Fruit fly (Drosophila melanogaster): ENCODE data around the gene CG12268.

CG12268 gene

DNA sequence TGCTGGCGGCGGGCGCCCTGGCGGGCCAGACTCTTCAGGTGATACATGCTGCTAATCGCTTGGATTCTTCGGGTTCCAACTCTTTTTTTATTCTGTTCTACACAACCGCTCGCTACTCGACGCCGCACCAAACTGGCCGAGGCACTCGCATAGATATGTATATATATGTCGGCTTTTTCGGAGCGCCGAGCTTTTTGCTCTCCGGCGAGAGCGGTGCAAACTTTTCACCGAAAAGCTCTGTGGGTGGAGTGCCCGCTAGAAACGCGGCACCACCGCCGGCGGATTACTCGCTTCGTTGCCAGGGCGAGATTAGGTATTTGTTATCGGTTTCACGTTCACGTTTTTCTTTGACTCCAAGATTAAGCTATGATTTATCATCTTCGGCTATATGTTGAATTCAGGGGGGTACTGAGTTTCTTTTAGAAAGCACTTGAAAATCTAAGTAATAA is 5.2 kb downstream of the CG12268 start, which contains the start of gene Gdh (continued):
- TF ChIP-seq E2f2 (GFP tag; IDR thresholded peaks at IDR 0.05) (peak; percentile 47; the same call in 1 of the 2 replicates), CG6813 (GFP tag; optimal IDR thresholded peaks at IDR 0.05) (no peak), tio (GFP tag; optimal IDR thresholded peaks at IDR 0.05) (no peak), CG4707 (GFP tag; optimal IDR thresholded peaks at IDR 0.05) (no peak), HLH4C (GFP tag; IDR thresholded peaks at IDR 0.05; ENCODE audit: partially characterized antibody) (peak; percentile 51; the same call in 1 of the 3 replicates), NFAT (GFP tag; IDR thresholded peaks at IDR 0.05) (peak; percentile 59), HLHmδ (GFP tag; optimal IDR thresholded peaks at IDR 0.05) (no peak), disco-r (GFP tag; optimal IDR thresholded peaks at IDR 0.05) (no peak), chinmo (GFP tag; IDR thresholded peaks at IDR 0.05; ENCODE audit: partially characterized antibody) (peak; percentile 91; the same call in 3 of the 4 replicates), CG10462 (GFP tag; optimal IDR thresholded peaks at IDR 0.05) (no peak), CG10209 (GFP tag; optimal IDR thresholded peaks at IDR 0.05) (no peak), CG18262 (tag; optimal IDR thresholded peaks at IDR 0.05) (peak; percentile 96), wek (GFP tag; optimal IDR thresholded peaks at IDR 0.05) (no peak), pum (GFP tag; optimal IDR thresholded peaks at IDR 0.05) (no peak), lov (optimal IDR thresholded peaks at IDR 0.05) (no peak), lov (GFP tag; IDR thresholded peaks at IDR 0.05) (no peak), B-H2 (GFP tag; optimal IDR thresholded peaks at IDR 0.05) (peak; percentile 59), dmrt99B (tag; optimal IDR thresholded peaks at IDR 0.05) (no peak), jumu (GFP tag; optimal IDR thresholded peaks at IDR 0.05) (no peak), YL-1 (GFP tag; optimal IDR thresholded peaks at IDR 0.05) (peak; percentile 30), CG3065 (GFP tag; optimal IDR thresholded peaks at IDR 0.05) (no peak), CG34376 (GFP tag; optimal IDR thresholded peaks at IDR 0.05) (peak; percentile 89), Atf3 (GFP tag; optimal IDR thresholded peaks at IDR 0.05) (no peak), CG32772 (GFP tag; IDR thresholded peaks at IDR 0.05) (no peak), ap (GFP tag; IDR thresholded peaks at IDR 0.05) (no peak), CG3995 (GFP tag; optimal IDR thresholded peaks at IDR 0.05) (peak; percentile 95), CG9876 (GFP tag; optimal IDR thresholded peaks at IDR 0.05) (no peak), Ada2b (GFP tag; IDR thresholded peaks at IDR 0.05) (no peak), gro (GFP tag; optimal IDR thresholded peaks at IDR 0.05) (peak; percentile 35), Sry-δ (GFP tag; optimal IDR thresholded peaks at IDR 0.05) (no peak), Nf-YA (GFP tag; IDR thresholded peaks at IDR 0.05) (no peak; the same call in 1 of the 2 replicates), CG17612 (GFP tag; IDR thresholded peaks at IDR 0.05) (no peak), so (GFP tag; IDR thresholded peaks at IDR 0.05) (peak; percentile 46; the same call in 2 of the 3 replicates), Nf-YB (GFP tag; optimal IDR thresholded peaks at IDR 0.05) (no peak), ftz-f1 (GFP tag; optimal IDR thresholded peaks at IDR 0.05) (peak; percentile 33), twi (tag; optimal IDR thresholded peaks at IDR 0.05) (no peak), CG14710 (tag; optimal IDR thresholded peaks at IDR 0.05) (no peak), phol (tag; optimal IDR thresholded peaks at IDR 0.05) (no peak), Oli (tag; optimal IDR thresholded peaks at IDR 0.05) (no peak), CG32532 (GFP tag; IDR thresholded peaks at IDR 0.05) (peak; percentile 55), CG10543 (GFP tag; optimal IDR thresholded peaks at IDR 0.05) (peak; percentile 77), CG4328 (GFP tag; optimal IDR thresholded peaks at IDR 0.05) (peak; percentile 12), CG8924 (tag; optimal IDR thresholded peaks at IDR 0.05) (no peak), CG8290 (GFP tag; optimal IDR thresholded peaks at IDR 0.05) (no peak), CG8290 (tag; optimal IDR thresholded peaks at IDR 0.05) (peak in 1 of 2 experiments; percentile 58), CG1832 (GFP tag; optimal IDR thresholded peaks at IDR 0.05) (no peak), CG11696 (GFP tag; IDR thresholded peaks at IDR 0.05) (peak; percentile 49; the same call in 1 of the 2 replicates), repo (GFP tag; optimal IDR thresholded peaks at IDR 0.05) (no peak), D (optimal IDR thresholded peaks at IDR 0.05) (no peak), D (GFP tag; optimal IDR thresholded peaks at IDR 0.05) (no peak), C15 (GFP tag; IDR thresholded peaks at IDR 0.05) (0 out of 3 replicates have a peak, but pooled peaks have one; percentile 40), CG1529 (GFP tag; optimal IDR thresholded peaks at IDR 0.05) (no peak)

Measured in whole organism, embryonic.